Worm (Caenorhabditis elegans): Measurements from ENCODE around the gene attf-3.

DNA sequence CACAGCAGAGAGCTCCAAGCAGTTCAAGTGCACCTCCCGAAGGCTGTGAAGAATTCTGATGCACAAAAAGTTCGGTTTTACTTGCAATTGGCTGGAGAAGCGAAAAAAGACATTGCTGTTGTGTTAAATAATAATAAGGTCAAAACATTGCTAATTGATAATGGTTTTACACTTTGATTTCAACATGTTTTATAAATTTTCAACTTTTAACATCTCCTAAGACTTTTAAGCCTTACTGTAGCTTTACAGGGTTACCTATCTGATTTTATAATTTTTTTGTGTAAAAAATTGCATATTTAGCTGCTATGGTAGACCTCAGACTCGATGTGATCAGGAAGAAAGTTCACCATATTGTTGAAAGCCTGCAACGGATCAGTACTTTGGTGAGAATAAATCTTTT lies 48.0 kb upstream of the attf-3 start, which contains the start of gene pals-25:
- TF ChIP-seq unc-39 (tag; optimal IDR thresholded peaks at IDR 0.05) (no peak), ztf-11 (tag; optimal IDR thresholded peaks at IDR 0.05) (no peak), snpc-4 (tag; optimal IDR thresholded peaks at IDR 0.05) (no peak), nhr-25 (tag; optimal IDR thresholded peaks at IDR 0.05) (no peak), mab-5 (tag; optimal IDR thresholded peaks at IDR 0.05) (no peak), alr-1 (tag; optimal IDR thresholded peaks at IDR 0.05) (no peak), nhr-237 (tag; optimal IDR thresholded peaks at IDR 0.05) (no peak)

All from whole organism, L2 larva.